Fruit fly (Drosophila melanogaster): Measurements from ENCODE around the gene CG14086.

Gene CG14086

dm6 chr3L:19254715-19255428 lies 20.7 kb upstream of the CG14086 start, which contains the start of the genes mRpL21 and rept (continued):
- TF ChIP-seq CG4424 (GFP tag; optimal IDR thresholded peaks at IDR 0.05) (peak; percentile 60), CG2712 (tag; optimal IDR thresholded peaks at IDR 0.05) (peak; percentile 35), CoRest (tag; optimal IDR thresholded peaks at IDR 0.05) (peak; percentile 57), CG14860 (GFP tag; IDR thresholded peaks at IDR 0.05; ENCODE audit: partially characterized antibody) (no peak), ab (GFP tag; optimal IDR thresholded peaks at IDR 0.05) (no peak), CG13296 (GFP tag; optimal IDR thresholded peaks at IDR 0.05) (peak; percentile 47), CG7556 (GFP tag; optimal IDR thresholded peaks at IDR 0.05) (peak; percentile 38), CG16779 (GFP tag; IDR thresholded peaks at IDR 0.05) (peak; percentile 41; the same call in 1 of the 2 replicates), CG6791 (GFP tag; IDR thresholded peaks at IDR 0.05; ENCODE audit: partially characterized antibody) (no peak), Hr39 (optimal IDR thresholded peaks at IDR 0.05) (no peak), chn (GFP tag; optimal IDR thresholded peaks at IDR 0.05) (peak; percentile 48), CG17328 (GFP tag; IDR thresholded peaks at IDR 0.05) (peak; percentile 57; the same call in 1 of the 2 replicates), Bteb2 (GFP tag; optimal IDR thresholded peaks at IDR 0.05) (peak; percentile 55), CG7745 (tag; optimal IDR thresholded peaks at IDR 0.05) (no peak), CG17912 (GFP tag; optimal IDR thresholded peaks at IDR 0.05) (no peak), pfk (GFP tag; optimal IDR thresholded peaks at IDR 0.05) (no peak), CG4730 (GFP tag; IDR thresholded peaks at IDR 0.05) (no peak), D (optimal IDR thresholded peaks at IDR 0.05) (no peak), D (GFP tag; optimal IDR thresholded peaks at IDR 0.05) (peak; percentile 11), sqz (GFP tag; optimal IDR thresholded peaks at IDR 0.05) (no peak), bsh (GFP tag; optimal IDR thresholded peaks at IDR 0.05) (peak in 1 of 2 experiments; percentile 40), gcm (GFP tag; optimal IDR thresholded peaks at IDR 0.05) (no peak), zfh1 (GFP tag; IDR thresholded peaks at IDR 0.05) (no peak), CG12769 (tag; optimal IDR thresholded peaks at IDR 0.05) (peak; percentile 68), CG11695 (GFP tag; IDR thresholded peaks at IDR 0.05) (no peak), Nf-YC (tag; optimal IDR thresholded peaks at IDR 0.05) (peak; percentile 54), CG11398 (GFP tag; optimal IDR thresholded peaks at IDR 0.05) (peak; percentile 16), yki (optimal IDR thresholded peaks at IDR 0.05) (no peak), Fer2 (tag; optimal IDR thresholded peaks at IDR 0.05) (peak; percentile 2), jing (GFP tag; optimal IDR thresholded peaks at IDR 0.05) (no peak), NFAT (GFP tag; IDR thresholded peaks at IDR 0.05) (peak; percentile 43), CG17361 (GFP tag; IDR thresholded peaks at IDR 0.05) (peak; percentile 49; the same call in 1 of the 3 replicates), gem (tag; optimal IDR thresholded peaks at IDR 0.05) (peak; percentile 48), CG3995 (GFP tag; optimal IDR thresholded peaks at IDR 0.05) (no peak), CG17359 (tag; optimal IDR thresholded peaks at IDR 0.05) (no peak), dm (GFP tag; optimal IDR thresholded peaks at IDR 0.05) (peak; percentile 94), CG6854 (GFP tag; optimal IDR thresholded peaks at IDR 0.05) (no peak), CG7372 (GFP tag; IDR thresholded peaks at IDR 0.05) (peak; percentile 34; the same call in 1 of the 2 replicates), CG1024 (GFP tag; IDR thresholded peaks at IDR 0.05) (no peak), CG8281 (tag; optimal IDR thresholded peaks at IDR 0.05) (no peak), chinmo (GFP tag; IDR thresholded peaks at IDR 0.05; ENCODE audit: partially characterized antibody) (no peak), fu2 (GFP tag; optimal IDR thresholded peaks at IDR 0.05) (peak; percentile 43), CG10462 (GFP tag; optimal IDR thresholded peaks at IDR 0.05) (peak; percentile 53), cato (GFP tag; optimal IDR thresholded peaks at IDR 0.05; ENCODE audit: borderline replicate concordance) (no peak), Rx (GFP tag; IDR thresholded peaks at IDR 0.05) (0 out of 2 replicates have a peak, but pooled peaks have one; percentile 10), CG31388 (GFP tag; optimal IDR thresholded peaks at IDR 0.05) (no peak), Dref (GFP tag; IDR thresholded peaks at IDR 0.05) (no peak), YL-1 (GFP tag; optimal IDR thresholded peaks at IDR 0.05) (peak; percentile 81), vfl (GFP tag; optimal IDR thresholded peaks at IDR 0.05) (peak; percentile 69), Dll (GFP tag; IDR thresholded peaks at IDR 0.05; ENCODE audit: partially characterized antibody) (0 out of 4 replicates have a peak, but pooled peaks have one; percentile 44)

All from whole organism, embryonic.